Fruit fly (Drosophila melanogaster) whole organism, prepupa: ENCODE results near the gene Os-C.

Experiments
- CG3032 ChIP-seq: fragments of 200-800 bp; optimal IDR thresholded peaks from 2 replicates; lab custom pipeline; 2019; ENCODE audit warnings: missing biosample characterization, mild to moderate bottlenecking, missing genetic modification characterization, moderate library complexity
- CG32006 ChIP-seq: fragments of 200-800 bp; sonication (Bioruptor generic); optimal IDR thresholded peaks from 3 replicates; lab custom pipeline; 2017; ENCODE audit warnings: missing biosample characterization, mild to moderate bottlenecking, missing genetic modification characterization
- CG6163 ChIP-seq: fragments of 200-800 bp; sonication (Bioruptor generic); IDR thresholded peaks from 3 replicates; pipeline ENCODE4 v1.3.6; 2022; ENCODE audit warnings: missing biosample characterization, missing genetic modification characterization
- Gug ChIP-seq: fragments of 200-800 bp; sonication (Bioruptor generic); IDR thresholded peaks from 2 replicates; pipeline ENCODE4 v1.3.6; 2022; ENCODE audit warnings: missing biosample characterization, missing genetic modification characterization
- Hr38 ChIP-seq: sonication (Bioruptor generic); optimal IDR thresholded peaks from 2 replicates; lab custom pipeline; 2016; ENCODE audit warnings: missing biosample characterization, missing genetic modification characterization
- Met ChIP-seq: fragments of 200-800 bp; sonication (Bioruptor generic); optimal IDR thresholded peaks from 3 replicates; lab custom pipeline; 2016; ENCODE audit warnings: missing biosample characterization, missing genetic modification characterization
- Sox102F ChIP-seq: fragments of 200-800 bp; sonication (Bioruptor generic); optimal IDR thresholded peaks from 2 replicates; lab custom pipeline; 2016; ENCODE audit warnings: missing biosample characterization, mild to moderate bottlenecking, missing genetic modification characterization
- eg ChIP-seq: fragments of 200-800 bp; sonication (Bioruptor generic); IDR thresholded peaks from 3 replicates; pipeline ENCODE4 v1.3.6; 2022; ENCODE audit warnings: missing biosample characterization, missing genetic modification characterization
- svp ChIP-seq: fragments of 200-800 bp; sonication (Bioruptor generic); peaks from one replicate; lab custom pipeline; 2016; ENCODE audit warnings: missing biosample characterization, missing genetic modification characterization
- topi ChIP-seq: fragments of 200-800 bp; sonication (Bioruptor generic); optimal IDR thresholded peaks from 3 replicates; lab custom pipeline; 2016; ENCODE audit warnings: missing biosample characterization, missing genetic modification characterization

dm6 chr3R:7994629-7995028 lies 15.9 kb downstream of the Os-C start:
- TF ChIP-seq CG3032 (no peak), Met (GFP tag; lab: Kevin White, UChicago) (no peak), Hr38 (GFP tag; lab: Kevin White, UChicago) (no peak), CG6163 (GFP tag; lab: Robert Waterston, UW) (no peak), CG32006 (GFP tag; lab: Kevin White, UChicago) (no peak), topi (GFP tag; lab: Kevin White, UChicago) (no peak), Sox102F (GFP tag; lab: Kevin White, UChicago) (no peak), eg (GFP tag; lab: Robert Waterston, UW) (no peak), Gug (GFP tag; lab: Robert Waterston, UW) (no peak), svp (GFP tag; lab: Kevin White, UChicago) (no peak)
